Fruit fly (Drosophila melanogaster) whole organism, embryonic: Measurements from ENCODE around the gene CG1847.

Experiments used
- CG11723 ChIP-seq: fragments of 200-800 bp; sonication (Bioruptor generic); optimal IDR thresholded peaks from 2 replicates; lab custom pipeline; 2017; ENCODE audit warnings: missing biosample characterization, mild to moderate bottlenecking, missing genetic modification characterization
- CG12219 ChIP-seq: fragments of 200-800 bp; sonication (Bioruptor generic); optimal IDR thresholded peaks from 3 replicates; lab custom pipeline; 2018; ENCODE audit warnings: missing biosample characterization, mild to moderate bottlenecking, missing genetic modification characterization
- CG13123 ChIP-seq: fragments of 200-800 bp; sonication (Bioruptor generic); optimal IDR thresholded peaks from 2 replicates; lab custom pipeline; 2016; ENCODE audit warnings: missing biosample characterization, missing genetic modification characterization
- CG13894 ChIP-seq: fragments of 200-800 bp; sonication (Bioruptor generic); optimal IDR thresholded peaks from 3 replicates; lab custom pipeline; 2018; ENCODE audit warnings: missing biosample characterization, mild to moderate bottlenecking, missing genetic modification characterization, moderate library complexity
- CG17568 ChIP-seq: fragments of 200-800 bp; sonication (Bioruptor generic); optimal IDR thresholded peaks from 2 replicates; lab custom pipeline; 2018; ENCODE audit warnings: missing biosample characterization, mild to moderate bottlenecking, missing genetic modification characterization, moderate library complexity
- CG2129 ChIP-seq: fragments of 200-800 bp; sonication (Bioruptor generic); IDR thresholded peaks from 2 replicates; pipeline ENCODE4 v1.3.6; 2022; ENCODE audit warnings: missing biosample characterization, missing genetic modification characterization; ENCODE audit not compliant: partially characterized antibody
- CG2199 ChIP-seq: fragments of 200-800 bp; sonication (Bioruptor generic); IDR thresholded peaks from 3 replicates; pipeline ENCODE4 v1.3.6; 2022; ENCODE audit warnings: missing biosample characterization, missing genetic modification characterization
- CG2678 ChIP-seq: fragments of 200-800 bp; sonication (Bioruptor generic); optimal IDR thresholded peaks from 3 replicates; lab custom pipeline; 2019; ENCODE audit warnings: missing biosample characterization, mild to moderate bottlenecking, missing genetic modification characterization, moderate library complexity
- CG30431 ChIP-seq: fragments of 200-800 bp; sonication (Bioruptor generic); optimal IDR thresholded peaks from 2 replicates; lab custom pipeline; 2017; ENCODE audit warnings: missing biosample characterization, missing genetic modification characterization
- CG3281 ChIP-seq: fragments of 200-800 bp; sonication (Bioruptor generic); optimal IDR thresholded peaks from 3 replicates; lab custom pipeline; 2017; ENCODE audit warnings: missing biosample characterization, mild to moderate bottlenecking, missing genetic modification characterization
- CG3407 ChIP-seq: fragments of 200-800 bp; sonication (Bioruptor generic); optimal IDR thresholded peaks from 2 replicates; lab custom pipeline; 2018; ENCODE audit warnings: missing biosample characterization, mild to moderate bottlenecking, missing genetic modification characterization
- CG4328 ChIP-seq: fragments of 200-800 bp; sonication (Bioruptor generic); optimal IDR thresholded peaks from 3 replicates; lab custom pipeline; 2017; ENCODE audit warnings: missing biosample characterization, missing genetic modification reagents, missing genetic modification characterization
- CG43689 ChIP-seq: fragments of 200-800 bp; sonication (Bioruptor generic); IDR thresholded peaks from 2 replicates; pipeline ENCODE4 v1.3.6; 2022; ENCODE audit warnings: missing biosample characterization, missing genetic modification characterization
- CG4730 ChIP-seq: fragments of 200-800 bp; sonication (Bioruptor generic); IDR thresholded peaks from 2 replicates; pipeline ENCODE4 v1.3.6; 2022; ENCODE audit warnings: missing biosample characterization, missing genetic modification characterization
- CG6683 ChIP-seq: fragments of 200-800 bp; sonication (Bioruptor generic); optimal IDR thresholded peaks from 2 replicates; lab custom pipeline; 2017; ENCODE audit warnings: missing biosample characterization, mild to moderate bottlenecking, missing genetic modification characterization, missing genetic modification reagents
- CG6791 ChIP-seq: fragments of 200-800 bp; sonication (Bioruptor generic); IDR thresholded peaks from 3 replicates; pipeline ENCODE4 v1.3.6; 2022; ENCODE audit warnings: missing biosample characterization, missing genetic modification characterization; ENCODE audit not compliant: partially characterized antibody
- CG8388 ChIP-seq: fragments of 200-800 bp; sonication (Bioruptor generic); optimal IDR thresholded peaks from 2 replicates; lab custom pipeline; 2019; ENCODE audit warnings: missing biosample characterization, mild to moderate bottlenecking, missing genetic modification characterization, moderate library complexity
- CG8924 ChIP-seq: fragments of 200-800 bp; optimal IDR thresholded peaks from 3 replicates; lab custom pipeline; 2019; ENCODE audit warnings: missing biosample characterization, mild to moderate bottlenecking, missing genetic modification characterization, moderate library complexity
- CG9932 ChIP-seq: fragments of 200-800 bp; sonication (Bioruptor generic); IDR thresholded peaks from 2 replicates; pipeline ENCODE4 v1.3.6; 2022; ENCODE audit warnings: missing biosample characterization, missing genetic modification characterization
- CoRest ChIP-seq: fragments of 200-800 bp; sonication (Bioruptor generic); optimal IDR thresholded peaks from 3 replicates; lab custom pipeline; 2018; ENCODE audit warnings: missing biosample characterization, mild to moderate bottlenecking, missing genetic modification characterization, moderate library complexity
- Dad ChIP-seq: fragments of 200-800 bp; sonication (Bioruptor generic); optimal IDR thresholded peaks from 3 replicates; lab custom pipeline; 2016; ENCODE audit warnings: missing biosample characterization, missing genetic modification characterization
- Dbx ChIP-seq: fragments of 200-800 bp; sonication (Bioruptor generic); IDR thresholded peaks from 3 replicates; pipeline ENCODE4 v1.3.6; 2022; ENCODE audit warnings: missing biosample characterization, missing genetic modification characterization
- Fer2 ChIP-seq: fragments of 200-800 bp; sonication (Bioruptor generic); optimal IDR thresholded peaks from 2 replicates; lab custom pipeline; 2018; ENCODE audit warnings: missing biosample characterization, mild to moderate bottlenecking, missing genetic modification characterization, moderate library complexity
- Fer3 ChIP-seq: fragments of 200-800 bp; sonication (Bioruptor generic); optimal IDR thresholded peaks from 2 replicates; lab custom pipeline; 2018; ENCODE audit warnings: missing biosample characterization, mild to moderate bottlenecking, missing genetic modification characterization, moderate library complexity
- HLH3B ChIP-seq: fragments of 200-800 bp; sonication (Bioruptor generic); IDR thresholded peaks from 2 replicates; pipeline ENCODE4 v1.3.6; 2022; ENCODE audit warnings: missing biosample characterization, missing genetic modification characterization
- Hand ChIP-seq: fragments of 200-800 bp; sonication (Bioruptor generic); optimal IDR thresholded peaks from 2 replicates; lab custom pipeline; 2017; ENCODE audit warnings: mild to moderate bottlenecking, missing biosample characterization, missing genetic modification reagents, missing genetic modification characterization
- Hey ChIP-seq: fragments of 200-800 bp; sonication (Bioruptor generic); optimal IDR thresholded peaks from 3 replicates; lab custom pipeline; 2018; ENCODE audit warnings: missing biosample characterization, mild to moderate bottlenecking, missing genetic modification characterization
- Hmr ChIP-seq: fragments of 200-800 bp; sonication (Bioruptor generic); optimal IDR thresholded peaks from 3 replicates; lab custom pipeline; 2017; ENCODE audit warnings: mild to moderate bottlenecking, missing biosample characterization, missing genetic modification reagents, missing genetic modification characterization
- Jarid2 ChIP-seq: fragments of 200-800 bp; sonication (Bioruptor generic); optimal IDR thresholded peaks from 3 replicates; lab custom pipeline; 2017; ENCODE audit warnings: mild to moderate bottlenecking, missing biosample characterization, missing genetic modification reagents, missing genetic modification characterization
- MBD-R2 ChIP-seq: fragments of 200-800 bp; sonication (Bioruptor generic); IDR thresholded peaks from 2 replicates; pipeline ENCODE4 v1.3.6; 2022; ENCODE audit warnings: missing biosample characterization, missing genetic modification characterization
- Meics ChIP-seq: fragments of 200-800 bp; sonication (Bioruptor generic); optimal IDR thresholded peaks from 2 replicates; lab custom pipeline; 2017; ENCODE audit warnings: missing biosample characterization, mild to moderate bottlenecking, missing genetic modification characterization
- Mrtf ChIP-seq: fragments of 200-800 bp; sonication (Bioruptor generic); IDR thresholded peaks from 3 replicates; pipeline ENCODE4 v1.3.6; 2022; ENCODE audit warnings: missing biosample characterization, missing genetic modification characterization
- Nf-YC ChIP-seq: fragments of 200-800 bp; optimal IDR thresholded peaks from 3 replicates; lab custom pipeline; 2019; ENCODE audit warnings: missing biosample characterization, mild to moderate bottlenecking, missing genetic modification characterization, moderate library complexity
- NfI ChIP-seq: fragments of 200-800 bp; sonication (Bioruptor generic); optimal IDR thresholded peaks from 3 replicates; lab custom pipeline; 2018; ENCODE audit warnings: missing biosample characterization, mild to moderate bottlenecking, missing genetic modification characterization, moderate library complexity
- Rfx ChIP-seq: fragments of 200-800 bp; sonication (Bioruptor generic); IDR thresholded peaks from 2 replicates; pipeline ENCODE4 v1.3.6; 2022; ENCODE audit warnings: missing biosample characterization, missing genetic modification characterization
- Ssrp ChIP-seq: fragments of 200-800 bp; sonication (Bioruptor generic); optimal IDR thresholded peaks from 2 replicates; lab custom pipeline; 2018; ENCODE audit warnings: missing biosample characterization, mild to moderate bottlenecking, missing genetic modification characterization, moderate library complexity
- Vsx1 ChIP-seq: fragments of 200-800 bp; sonication (Bioruptor generic); optimal IDR thresholded peaks from 2 replicates; lab custom pipeline; 2017; ENCODE audit warnings: missing biosample characterization, mild to moderate bottlenecking, missing genetic modification characterization, missing genetic modification reagents
- Xbp1 ChIP-seq: fragments of 200-800 bp; sonication (Bioruptor generic); optimal IDR thresholded peaks from 3 replicates; lab custom pipeline; 2016; ENCODE audit warnings: missing biosample characterization, mild to moderate bottlenecking, missing genetic modification characterization
- Xrp1 ChIP-seq: fragments of 200-800 bp; sonication (Bioruptor generic); IDR thresholded peaks from 2 replicates; pipeline ENCODE4 v1.3.6; 2022; ENCODE audit warnings: missing biosample characterization, missing genetic modification characterization
- ewg ChIP-seq: fragments of 200-800 bp; sonication (Bioruptor generic); optimal IDR thresholded peaks from 3 replicates; lab custom pipeline; 2017; ENCODE audit warnings: mild to moderate bottlenecking, missing biosample characterization, missing genetic modification reagents, missing genetic modification characterization
- fu2 ChIP-seq: fragments of 200-800 bp; sonication (Bioruptor generic); optimal IDR thresholded peaks from 2 replicates; lab custom pipeline; 2016; ENCODE audit warnings: missing biosample characterization, missing genetic modification characterization
- h ChIP-seq: fragments of >200 bp; optimal IDR thresholded peaks from 2 replicates; lab custom pipeline; 2017
- lov ChIP-seq, 2 experiments: fragments of 200-800 bp in 1 of 2; fragments of >200 bp in 1 of 2; sonication (Bioruptor generic) in 1 of 2; IDR thresholded peaks in 1 of 2; optimal IDR thresholded peaks in 1 of 2; 2 replicates in 1 of 2; 3 replicates in 1 of 2; pipeline versions ENCODE4 v1.3.6 to Lab custom; 2017 to 2022; ENCODE audit warnings: missing biosample characterization in 1 of 2, missing genetic modification characterization in 1 of 2
- mam ChIP-seq: fragments of 200-800 bp; sonication (Bioruptor generic); optimal IDR thresholded peaks from 3 replicates; lab custom pipeline; 2016; ENCODE audit warnings: missing biosample characterization, missing genetic modification characterization
- sima ChIP-seq: fragments of 200-800 bp; sonication (Bioruptor generic); optimal IDR thresholded peaks from 2 replicates; lab custom pipeline; 2016; ENCODE audit warnings: missing biosample characterization, missing genetic modification characterization
- slbo ChIP-seq: fragments of 200-800 bp; sonication (Bioruptor generic); IDR thresholded peaks from 2 replicates; pipeline ENCODE4 v1.3.6; 2022; ENCODE audit warnings: missing biosample characterization, missing genetic modification characterization
- sna ChIP-seq: fragments of 200-800 bp; sonication (Bioruptor generic); IDR thresholded peaks from 2 replicates; pipeline ENCODE4 v1.3.6; 2022; ENCODE audit warnings: missing biosample characterization, missing genetic modification characterization; ENCODE audit not compliant: partially characterized antibody
- sqz ChIP-seq: fragments of 200-800 bp; sonication (Bioruptor generic); optimal IDR thresholded peaks from 3 replicates; lab custom pipeline; 2018; ENCODE audit warnings: missing biosample characterization, mild to moderate bottlenecking, missing genetic modification characterization
- ssp ChIP-seq: fragments of 200-800 bp; sonication (Bioruptor generic); IDR thresholded peaks from 2 replicates; pipeline ENCODE4 v1.3.6; 2022; ENCODE audit warnings: missing biosample characterization, missing genetic modification characterization
- trh ChIP-seq: fragments of 200-800 bp; sonication (Bioruptor generic); optimal IDR thresholded peaks from 2 replicates; lab custom pipeline; 2016; ENCODE audit warnings: missing biosample characterization, missing genetic modification characterization
- twi ChIP-seq: fragments of 200-800 bp; optimal IDR thresholded peaks from 2 replicates; lab custom pipeline; 2019; ENCODE audit warnings: missing biosample characterization, mild to moderate bottlenecking, missing genetic modification characterization, moderate library complexity
- unpg ChIP-seq: fragments of 200-800 bp; sonication (Bioruptor generic); optimal IDR thresholded peaks from 3 replicates; lab custom pipeline; 2018; ENCODE audit warnings: missing biosample characterization, mild to moderate bottlenecking, missing genetic modification characterization, moderate library complexity

CG1847 gene

dm6 chrX:11885356-11885755 lies 16.4 kb downstream of the CG1847 start (continued):
- TF ChIP-seq CG17568 (no peak), Hand (GFP tag; lab: Kevin White, UChicago) (no peak), CG2678 (tag; lab: Kevin White, UChicago) (peak; percentile 70), CG2129 (no peak), sqz (GFP tag; lab: Kevin White, UChicago) (peak; percentile 12), Meics (GFP tag; lab: Kevin White, UChicago) (peak; percentile 62), ssp (GFP tag; lab: Robert Waterston, UW) (no peak), Rfx (peak; percentile 58), MBD-R2 (GFP tag; lab: Robert Waterston, UW) (peak; percentile 23; the same call in 1 of the 2 replicates), slbo (GFP tag; lab: Robert Waterston, UW) (peak; percentile 60), CG6683 (GFP tag; lab: Kevin White, UChicago) (peak; percentile 5), CG6791 (no peak), CG4730 (no peak), h (lab: Kevin White, UChicago) (no peak), NfI (GFP tag; lab: Kevin White, UChicago) (peak; percentile 41), Vsx1 (GFP tag; lab: Kevin White, UChicago) (no peak), sna (GFP tag; lab: Robert Waterston, UW) (no peak), CoRest (tag; lab: Kevin White, UChicago) (peak; percentile 54), CG3407 (GFP tag; lab: Kevin White, UChicago) (peak; percentile 0), Hmr (GFP tag; lab: Kevin White, UChicago) (peak; percentile 49), Fer2 (tag; lab: Kevin White, UChicago) (peak; percentile 27), CG8924 (tag; lab: Kevin White, UChicago) (peak; percentile 50), Jarid2 (GFP tag; lab: Kevin White, UChicago) (no peak), CG4328 (GFP tag; lab: Kevin White, UChicago) (peak; percentile 46), Xrp1 (peak; percentile 48; the same call in 1 of the 2 replicates), CG12219 (GFP tag; lab: Kevin White, UChicago) (peak; percentile 19), CG3281 (GFP tag; lab: Kevin White, UChicago) (peak; percentile 68), ewg (GFP tag; lab: Kevin White, UChicago) (peak; percentile 6), Xbp1 (GFP tag; lab: Kevin White, UChicago) (peak; percentile 33), mam (no peak), Ssrp (tag; lab: Kevin White, UChicago) (peak; percentile 3), Fer3 (peak; percentile 43), Nf-YC (tag; lab: Kevin White, UChicago) (peak; percentile 35), Hey (tag; lab: Kevin White, UChicago) (peak; percentile 2), CG13894 (tag; lab: Kevin White, UChicago) (peak; percentile 7), Dbx (peak; percentile 44; the same call in 1 of the 3 replicates), trh (GFP tag; lab: Kevin White, UChicago) (no peak)

- TF ChIP-seq CG2199 (GFP tag; lab: Robert Waterston, UW), result peak; percentile 28; the same call in 1 of the 3 replicates
- TF ChIP-seq twi, result peak; percentile 4
- no peak for TF ChIP-seq CG43689 (GFP tag; lab: Robert Waterston, UW)
- peak; percentile 14 for TF ChIP-seq unpg (GFP tag; lab: Kevin White, UChicago)
- TF ChIP-seq sima (GFP tag; lab: Kevin White, UChicago), result no peak
- no peak for TF ChIP-seq fu2 (GFP tag; lab: Kevin White, UChicago)
- TF ChIP-seq lov (optimal IDR thresholded peaks at IDR 0.05; lab: Kevin White, UChicago), result no peak
- TF ChIP-seq lov (GFP tag; IDR thresholded peaks at IDR 0.05; lab: Robert Waterston, UW), result no peak
- TF ChIP-seq CG30431, result no peak
- TF ChIP-seq Dad (GFP tag; lab: Kevin White, UChicago), result peak; percentile 60
- TF ChIP-seq CG8388, result no peak
- peak; percentile 67 for TF ChIP-seq CG9932 (GFP tag; lab: Robert Waterston, UW)
- no peak for TF ChIP-seq CG11723
- no peak for TF ChIP-seq CG13123
- no peak for TF ChIP-seq Mrtf (GFP tag; lab: Robert Waterston, UW)
- no peak for TF ChIP-seq HLH3B (GFP tag; lab: Robert Waterston, UW)
These were observed 18.0 kb downstream of the CG1847 start, which contains the start of the genes CG10353 and SelG for dm6 chrX:11886976-11887375. CG10353 (minus strand) TSS chrX:11887162. SelG (plus strand) TSS chrX:11887284.
